Worm (Caenorhabditis elegans) whole organism, young adult: Measurements from ENCODE around the gene F41G3.20.

Experiments
- B0035.1 ChIP-seq: sonication (generic microtip); optimal IDR thresholded peaks from 2 replicates; lab custom pipeline; 2016; ENCODE audit warnings: missing genetic modification characterization, mild to moderate bottlenecking, missing compliant biosample characterization, missing genotype, missing genetic modification reagents
- B0261.1 ChIP-seq: sonication (generic microtip); optimal IDR thresholded peaks from 2 replicates; lab custom pipeline; 2016; ENCODE audit warnings: mild to moderate bottlenecking, missing genetic modification characterization, moderate library complexity, missing compliant biosample characterization
- F10E7.11 ChIP-seq: sonication (generic microtip); optimal IDR thresholded peaks from 2 replicates; lab custom pipeline; 2017; ENCODE audit warnings: mild to moderate bottlenecking, missing genetic modification characterization, moderate library complexity, missing compliant biosample characterization
- F33H1.4 ChIP-seq: fragments of 200-800 bp; sonication (Bioruptor generic); IDR thresholded peaks from 2 replicates; pipeline ENCODE4 v1.3.6; 2022; ENCODE audit warnings: missing genetic modification reagents, missing genetic modification characterization, missing compliant biosample characterization
- F49E8.2 ChIP-seq: sonication (generic microtip); optimal IDR thresholded peaks from 3 replicates; lab custom pipeline; 2017; ENCODE audit warnings: missing genetic modification characterization, mild to moderate bottlenecking, missing compliant biosample characterization, antibody characterized with exemption, moderate library complexity; ENCODE audit not compliant: insufficient read depth
- F55B11.4 ChIP-seq: sonication (generic microtip); optimal IDR thresholded peaks from 2 replicates; lab custom pipeline; 2016; ENCODE audit warnings: missing compliant biosample characterization, missing genetic modification characterization, borderline replicate concordance; ENCODE audit not compliant: insufficient read depth
- K11D2.4 ChIP-seq: fragments of 200-800 bp; sonication (Bioruptor generic); IDR thresholded peaks from 2 replicates; pipeline ENCODE4 v1.3.6; 2022; ENCODE audit warnings: missing genetic modification reagents, missing genetic modification characterization, missing compliant biosample characterization
- K12H6.12 ChIP-seq: fragments of 200-800 bp; sonication (Bioruptor generic); optimal IDR thresholded peaks from 2 replicates; lab custom pipeline; 2018; ENCODE audit warnings: mild to moderate bottlenecking, missing genetic modification characterization, missing compliant biosample characterization
- T07F8.4 ChIP-seq: sonication (generic microtip); optimal IDR thresholded peaks from 2 replicates; lab custom pipeline; 2016; ENCODE audit warnings: mild to moderate bottlenecking, missing genetic modification characterization, moderate library complexity, missing compliant biosample characterization
- T26A5.8 ChIP-seq: sonication (generic microtip); optimal IDR thresholded peaks from 2 replicates; lab custom pipeline; 2016; ENCODE audit warnings: missing genetic modification characterization, missing compliant biosample characterization
- Y56A3A.18 ChIP-seq: fragments of 200-800 bp; sonication (Bioruptor generic); IDR thresholded peaks from 2 replicates; pipeline ENCODE4 v1.3.6; 2022; ENCODE audit warnings: missing genetic modification reagents, missing genetic modification characterization, missing compliant biosample characterization
- Y79H2A.3 ChIP-seq: fragments of 200-800 bp; sonication (Bioruptor generic); conservative IDR thresholded peaks from 2 replicates; pipeline ENCODE4 v1.3.6; 2022; ENCODE audit warnings: missing genetic modification reagents, missing genetic modification characterization, missing compliant biosample characterization
- akir-1 ChIP-seq: fragments of 200-800 bp; sonication (Bioruptor generic); optimal IDR thresholded peaks from 2 replicates; lab custom pipeline; 2018; ENCODE audit warnings: mild to moderate bottlenecking, missing genetic modification characterization, moderate library complexity, missing compliant biosample characterization
- athp-1 ChIP-seq: sonication (generic microtip); optimal IDR thresholded peaks from 2 replicates; lab custom pipeline; 2017; ENCODE audit warnings: mild to moderate bottlenecking, missing genetic modification characterization, missing compliant biosample characterization
- ccch-3 ChIP-seq: fragments of 200-800 bp; sonication (Bioruptor generic); optimal IDR thresholded peaks from 2 replicates; lab custom pipeline; 2018; ENCODE audit warnings: mild to moderate bottlenecking, missing genetic modification characterization, missing compliant biosample characterization
- cebp-1 ChIP-seq, 2 experiments: fragments of 200-800 bp in 1 of 2; sonication (Bioruptor generic) in 1 of 2; sonication (generic microtip) in 1 of 2; IDR thresholded peaks in 1 of 2; optimal IDR thresholded peaks in 1 of 2; 2 replicates each; pipeline versions ENCODE4 v1.3.6 to Lab custom; 2017 to 2022; ENCODE audit warnings: missing compliant biosample characterization in 2 of 2, missing genetic modification characterization in 2 of 2, mild to moderate bottlenecking in 1 of 2, missing genetic modification reagents in 1 of 2, moderate library complexity in 1 of 2
- ceh-91 ChIP-seq: fragments of 200-800 bp; sonication (Bioruptor generic); IDR thresholded peaks from 2 replicates; pipeline ENCODE4 v1.3.6; 2022; ENCODE audit warnings: missing genetic modification reagents, missing genetic modification characterization, missing compliant biosample characterization
- die-1 ChIP-seq: sonication (generic microtip); optimal IDR thresholded peaks from 2 replicates; lab custom pipeline; 2016; ENCODE audit warnings: missing genotype, mild to moderate bottlenecking, missing genetic modification characterization, missing compliant biosample characterization
- dox-1 ChIP-seq: fragments of 200-800 bp; sonication (Bioruptor generic); IDR thresholded peaks from 2 replicates; pipeline ENCODE4 v1.3.6; 2022; ENCODE audit warnings: missing genetic modification reagents, missing genetic modification characterization, missing compliant biosample characterization
- efl-1 ChIP-seq: fragments of 150-350 bp; optimal IDR thresholded peaks from 2 replicates; lab custom pipeline; 2014; ENCODE audit warnings: missing biosample characterization, missing genetic modification reagents, missing genetic modification characterization
- egrh-3 ChIP-seq: fragments of 200-800 bp; sonication (Bioruptor generic); IDR thresholded peaks from 2 replicates; pipeline ENCODE4 v1.3.6; 2022; ENCODE audit warnings: missing genetic modification reagents, missing genetic modification characterization, missing compliant biosample characterization
- hlh-26 ChIP-seq: fragments of 200-800 bp; sonication (Bioruptor generic); conservative IDR thresholded peaks from 2 replicates; pipeline ENCODE4 v1.3.6; 2022; ENCODE audit warnings: missing genetic modification reagents, missing genetic modification characterization, missing compliant biosample characterization
- hsf-1 ChIP-seq: fragments of 200-800 bp; sonication (Bioruptor generic); IDR thresholded peaks from 2 replicates; pipeline ENCODE4 v1.3.6; 2022; ENCODE audit warnings: missing genetic modification reagents, missing genetic modification characterization, missing compliant biosample characterization
- lsl-1 ChIP-seq: fragments of 200-800 bp; sonication (Bioruptor generic); optimal IDR thresholded peaks from 2 replicates; lab custom pipeline; 2018; ENCODE audit warnings: mild to moderate bottlenecking, missing genetic modification characterization, moderate library complexity, missing compliant biosample characterization
- madf-10 ChIP-seq: sonication (generic microtip); optimal IDR thresholded peaks from 2 replicates; lab custom pipeline; 2016; ENCODE audit warnings: mild to moderate bottlenecking, missing genetic modification characterization, missing compliant biosample characterization
- madf-6 ChIP-seq: fragments of 200-800 bp; sonication (Bioruptor generic); IDR thresholded peaks from 2 replicates; pipeline ENCODE4 v1.3.6; 2022; ENCODE audit warnings: missing genetic modification reagents, missing genetic modification characterization, missing compliant biosample characterization
- madf-8 ChIP-seq: fragments of 200-800 bp; sonication (Bioruptor generic); conservative IDR thresholded peaks from 2 replicates; pipeline ENCODE4 v1.3.6; 2022; ENCODE audit warnings: missing genetic modification reagents, missing genetic modification characterization, missing compliant biosample characterization
- mes-4 ChIP-seq: sonication (generic microtip); optimal IDR thresholded peaks from 2 replicates; lab custom pipeline; 2016; ENCODE audit warnings: missing genotype, missing genetic modification characterization, missing compliant biosample characterization
- mxl-1 ChIP-seq: sonication (generic microtip); optimal IDR thresholded peaks from 2 replicates; lab custom pipeline; 2016; ENCODE audit warnings: missing genetic modification characterization, missing compliant biosample characterization
- nfya-2 ChIP-seq: fragments of 200-800 bp; sonication (Bioruptor generic); IDR thresholded peaks from 2 replicates; pipeline ENCODE4 v1.3.6; 2022; ENCODE audit warnings: missing genetic modification reagents, missing genetic modification characterization, missing compliant biosample characterization
- nfyb-1 ChIP-seq: fragments of 200-800 bp; sonication (Bioruptor generic); IDR thresholded peaks from 2 replicates; pipeline ENCODE4 v1.3.6; 2022; ENCODE audit warnings: missing genetic modification reagents, missing genetic modification characterization, missing compliant biosample characterization
- nhr-80 ChIP-seq: sonication (generic microtip); optimal IDR thresholded peaks from 2 replicates; lab custom pipeline; 2016; ENCODE audit warnings: missing genetic modification characterization, missing compliant biosample characterization
- snpc-1.3 ChIP-seq: sonication (generic microtip); optimal IDR thresholded peaks from 2 replicates; lab custom pipeline; 2017; ENCODE audit warnings: missing genetic modification characterization, mild to moderate bottlenecking, missing compliant biosample characterization, antibody characterized with exemption, moderate library complexity, missing genotype, missing genetic modification reagents; ENCODE audit not compliant: insufficient read depth
- snpc-3.4 ChIP-seq: sonication (generic microtip); optimal IDR thresholded peaks from 2 replicates; lab custom pipeline; 2017; ENCODE audit warnings: missing genetic modification characterization, mild to moderate bottlenecking, missing compliant biosample characterization, antibody characterized with exemption, moderate library complexity, missing genotype, missing genetic modification reagents
- somi-1 ChIP-seq: fragments of 200-800 bp; sonication (Bioruptor generic); optimal IDR thresholded peaks from 2 replicates; lab custom pipeline; 2018; ENCODE audit warnings: mild to moderate bottlenecking, missing genetic modification characterization, missing compliant biosample characterization
- tbx-9 ChIP-seq: sonication (generic microtip); optimal IDR thresholded peaks from 2 replicates; lab custom pipeline; 2016; ENCODE audit warnings: borderline replicate concordance, missing genetic modification characterization, inconsistent platforms, missing compliant biosample characterization
- xnd-1 ChIP-seq: sonication (generic microtip); optimal IDR thresholded peaks from 2 replicates; lab custom pipeline; 2016; ENCODE audit warnings: missing genotype, missing genetic modification reagents, missing genetic modification characterization, missing compliant biosample characterization
- zim-3 ChIP-seq: sonication (generic microtip); optimal IDR thresholded peaks from 2 replicates; lab custom pipeline; 2017; ENCODE audit warnings: mild to moderate bottlenecking, missing genetic modification characterization, moderate library complexity, missing compliant biosample characterization
- ztf-22 ChIP-seq: fragments of 200-800 bp; sonication (Bioruptor generic); optimal IDR thresholded peaks from 2 replicates; lab custom pipeline; 2018; ENCODE audit warnings: mild to moderate bottlenecking, missing genetic modification characterization, moderate library complexity, missing compliant biosample characterization
- ztf-26 ChIP-seq: sonication (generic microtip); optimal IDR thresholded peaks from 2 replicates; lab custom pipeline; 2017; ENCODE audit warnings: missing genetic modification characterization, missing compliant biosample characterization

Gene F41G3.20

DNA sequence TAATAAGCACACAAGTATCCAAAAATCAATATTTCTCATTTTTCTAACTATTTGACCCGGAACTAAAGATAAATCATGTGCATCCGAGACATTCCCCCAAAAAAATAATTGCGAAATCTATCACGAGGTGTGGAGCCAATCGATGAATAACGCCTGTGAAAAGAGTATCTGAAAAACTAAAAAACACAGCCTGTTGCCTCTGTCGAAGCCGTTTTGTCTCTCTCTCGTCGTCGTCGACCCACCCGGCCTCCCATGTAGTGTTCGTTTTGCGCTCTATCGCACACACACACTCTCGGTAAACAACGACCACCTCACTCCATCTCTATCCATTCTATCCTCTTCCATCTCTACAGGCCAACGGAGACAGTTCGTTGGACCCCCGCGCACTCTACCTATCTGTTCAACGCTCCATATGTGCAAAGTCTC is 31.9 kb upstream of the F41G3.20 start (continued):
- TF ChIP-seq nhr-80 = peak; percentile 58
- TF ChIP-seq zim-3 = no peak
- TF ChIP-seq tbx-9 = no peak
- TF ChIP-seq dox-1 (GFP tag; lab: Robert Waterston, UW) = peak; percentile 55; the same call in 1 of the 2 replicates
- TF ChIP-seq K11D2.4 = no peak; the same call in 1 of the 2 replicates
- TF ChIP-seq K12H6.12 (tag; lab: Kevin White, UChicago) = peak; percentile 91
- TF ChIP-seq somi-1 = peak; percentile 52
- no peak for TF ChIP-seq madf-10 (tag; lab: Kevin White, UChicago)
- TF ChIP-seq die-1 (tag; lab: Kevin White, UChicago) = no peak
- no peak for TF ChIP-seq mes-4 (tag; lab: Kevin White, UChicago)
- TF ChIP-seq nfyb-1 (GFP tag; lab: Robert Waterston, UW) = peak; percentile 82
- no peak for TF ChIP-seq Y79H2A.3 (GFP tag; lab: Robert Waterston, UW)

DNA sequence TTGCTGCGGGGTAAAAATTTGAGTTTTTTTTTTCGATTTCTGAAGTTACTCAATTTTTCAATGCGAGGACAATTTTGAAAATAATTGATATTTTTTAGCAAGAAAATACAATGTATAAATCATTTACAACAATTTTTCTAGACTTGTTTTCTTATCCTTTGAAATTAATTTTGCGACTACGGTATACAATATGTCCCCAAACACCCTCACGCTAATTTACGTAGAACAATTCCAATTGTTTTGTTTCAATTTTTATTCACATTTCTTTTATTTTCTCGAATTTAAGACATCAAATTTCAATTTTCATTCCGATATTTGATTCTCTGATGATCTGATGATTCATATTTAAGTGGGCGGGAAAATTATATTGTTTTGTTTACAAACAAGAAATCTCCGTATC is 31.2 kb upstream of the F41G3.20 start:
- peak; percentile 73 for TF ChIP-seq xnd-1 (tag; lab: Kevin White, UChicago)
- TF ChIP-seq T26A5.8 (tag; lab: Kevin White, UChicago) = no peak
- no peak for TF ChIP-seq mxl-1 (tag; lab: Kevin White, UChicago)
- TF ChIP-seq egrh-3 (GFP tag; lab: Robert Waterston, UW) = no peak
- TF ChIP-seq efl-1 = peak; percentile 48
- no peak for TF ChIP-seq ccch-3
- TF ChIP-seq F33H1.4 (GFP tag; lab: Robert Waterston, UW) = no peak
- 0 out of 2 replicates have a peak, but pooled peaks have one; percentile 35 for TF ChIP-seq ceh-91 (GFP tag; lab: Robert Waterston, UW)
- TF ChIP-seq K12H6.12 (tag; lab: Kevin White, UChicago) = no peak
- TF ChIP-seq lsl-1 (GFP tag; lab: Kevin White, UChicago) = peak; percentile 81
- TF ChIP-seq ztf-26 (tag; lab: Kevin White, UChicago) = no peak
- TF ChIP-seq F55B11.4 (tag; lab: Kevin White, UChicago) = no peak
- no peak for TF ChIP-seq ztf-22 (GFP tag; lab: Kevin White, UChicago)
- peak; percentile 85 for TF ChIP-seq madf-8 (GFP tag; lab: Robert Waterston, UW)
- TF ChIP-seq B0035.1 (tag; lab: Kevin White, UChicago) = no peak
- TF ChIP-seq madf-6 (GFP tag; lab: Robert Waterston, UW) = peak; percentile 91
- no peak for TF ChIP-seq Y56A3A.18
- no peak for TF ChIP-seq hlh-26
- no peak for TF ChIP-seq zim-3
- TF ChIP-seq snpc-1.3 (tag; lab: Kevin White, UChicago) = peak; percentile 37

- TF ChIP-seq akir-1 (GFP tag; lab: Kevin White, UChicago) (no peak), cebp-1 (GFP tag; IDR thresholded peaks at IDR 0.05; lab: Robert Waterston, UW) (no peak), cebp-1 (tag; optimal IDR thresholded peaks at IDR 0.05; lab: Kevin White, UChicago) (peak; percentile 9), madf-10 (tag; lab: Kevin White, UChicago) (no peak), nhr-80 (peak; percentile 44), athp-1 (tag; lab: Kevin White, UChicago) (no peak), T07F8.4 (tag; lab: Kevin White, UChicago) (no peak), B0261.1 (tag; lab: Kevin White, UChicago) (no peak), F49E8.2 (tag; lab: Kevin White, UChicago) (no peak), F10E7.11 (no peak), hsf-1 (GFP tag; lab: Robert Waterston, UW) (peak; percentile 48; the same call in 1 of the 2 replicates), nfya-2 (no peak), F33H1.4 (GFP tag; lab: Robert Waterston, UW) (no peak), snpc-3.4 (tag; lab: Kevin White, UChicago) (no peak)
Observed at ce11 chrII:6781231-6781630, 30.4 kb upstream of the F41G3.20 start.
